Worm (Caenorhabditis elegans): ENCODE data around the gene cap-1.

cap-1 gene

ce11 chrIV:7188528-7189422, 41.2 kb downstream of the cap-1 start, which contains the start of gene srlf-7 (continued):
- TF ChIP-seq B0019.2 (GFP tag; conservative IDR thresholded peaks at IDR 0.05) (no peak), ztf-28 (GFP tag; IDR thresholded peaks at IDR 0.05) (no peak), B0336.3 (GFP tag; IDR thresholded peaks at IDR 0.05) (no peak), madf-6 (GFP tag; IDR thresholded peaks at IDR 0.05) (no peak), repo-1 (tag; optimal IDR thresholded peaks at IDR 0.05) (no peak), bed-2 (GFP tag; IDR thresholded peaks at IDR 0.05) (no peak), lsl-1 (GFP tag; optimal IDR thresholded peaks at IDR 0.05) (no peak), D2030.7 (GFP tag; IDR thresholded peaks at IDR 0.05) (no peak), Y56A3A.18 (GFP tag; IDR thresholded peaks at IDR 0.05) (no peak), ztf-26 (tag; optimal IDR thresholded peaks at IDR 0.05) (peak; percentile 31), ztf-18 (tag; optimal IDR thresholded peaks at IDR 0.05) (no peak), unc-62 (GFP tag; optimal IDR thresholded peaks at IDR 0.05) (peak; percentile 81), chd-7 (tag; optimal IDR thresholded peaks at IDR 0.05) (no peak), F37B4.10 (GFP tag; IDR thresholded peaks at IDR 0.05) (no peak), mxl-1 (tag; optimal IDR thresholded peaks at IDR 0.05) (no peak), ets-4 (GFP tag; optimal IDR thresholded peaks at IDR 0.05) (peak; percentile 70), Y53G8AR.9 (GFP tag; conservative IDR thresholded peaks at IDR 0.05) (no peak), aptf-3 (GFP tag; IDR thresholded peaks at IDR 0.05) (no peak), nfyb-1 (GFP tag; IDR thresholded peaks at IDR 0.05) (no peak), zfh-2 (GFP tag; conservative IDR thresholded peaks at IDR 0.05) (no peak), lin-54 (GFP tag; optimal IDR thresholded peaks at IDR 0.05) (peak; percentile 11), athp-1 (tag; optimal IDR thresholded peaks at IDR 0.05) (no peak), snpc-3.4 (tag; optimal IDR thresholded peaks at IDR 0.05) (no peak), F22D6.2 (tag; optimal IDR thresholded peaks at IDR 0.05) (no peak), F49E8.2 (tag; optimal IDR thresholded peaks at IDR 0.05; ENCODE audit: insufficient read depth) (no peak), T26A5.8 (tag; optimal IDR thresholded peaks at IDR 0.05) (no peak), hmg-20 (GFP tag; IDR thresholded peaks at IDR 0.05) (no peak), ztf-3 (GFP tag; optimal IDR thresholded peaks at IDR 0.05) (no peak), attf-6 (GFP tag; IDR thresholded peaks at IDR 0.05) (no peak), F23B12.7 (tag; optimal IDR thresholded peaks at IDR 0.05; ENCODE audit: insufficient read depth) (no peak), xnd-1 (tag; optimal IDR thresholded peaks at IDR 0.05) (no peak), sdz-38 (tag; optimal IDR thresholded peaks at IDR 0.05) (no peak), hlh-12 (tag; optimal IDR thresholded peaks at IDR 0.05) (no peak), ZK185.1 (tag; optimal IDR thresholded peaks at IDR 0.05; ENCODE audit: poor library complexity, severe bottlenecking) (peak; percentile 7), F57C9.4 (tag; optimal IDR thresholded peaks at IDR 0.05) (no peak), ekl-4 (GFP tag; IDR thresholded peaks at IDR 0.05) (no peak), aptf-2 (GFP tag; conservative IDR thresholded peaks at IDR 0.05) (no peak), K12H6.12 (tag; optimal IDR thresholded peaks at IDR 0.05) (no peak), atf-7 (tag; optimal IDR thresholded peaks at IDR 0.05) (peak; percentile 66), egl-44 (GFP tag; IDR thresholded peaks at IDR 0.05) (0 out of 2 replicates have a peak, but pooled peaks have one; percentile 22), fkh-3 (tag; optimal IDR thresholded peaks at IDR 0.05) (no peak), nhr-27 (tag; optimal IDR thresholded peaks at IDR 0.05) (no peak), let-607 (tag; optimal IDR thresholded peaks at IDR 0.05) (peak; percentile 27 to 65), nfya-2 (GFP tag; IDR thresholded peaks at IDR 0.05) (no peak), B0035.1 (tag; optimal IDR thresholded peaks at IDR 0.05) (no peak), T07F8.4 (tag; optimal IDR thresholded peaks at IDR 0.05) (no peak), nhr-90 (tag; optimal IDR thresholded peaks at IDR 0.05) (no peak)

Measured in whole organism, young adult.